Fruit fly (Drosophila melanogaster) Kc167 (cell line): ENCODE results near the gene orb2.

Experiments used
- Myc ChIP-seq: fragments of >200 bp; optimal IDR thresholded peaks from 2 replicates; lab custom pipeline; 2017; ENCODE audit warnings: missing external identifiers
- Sin3A ChIP-seq: fragments of >200 bp; optimal IDR thresholded peaks from 2 replicates; lab custom pipeline; 2018; ENCODE audit warnings: missing external identifiers
- h ChIP-seq: fragments of >200 bp; optimal IDR thresholded peaks from 3 replicates; lab custom pipeline; 2018; ENCODE audit warnings: missing external identifiers
- insv ChIP-seq: fragments of >200 bp; optimal IDR thresholded peaks from 3 replicates; lab custom pipeline; 2018; ENCODE audit warnings: missing external identifiers
- psq ChIP-seq: fragments of >200 bp; optimal IDR thresholded peaks from 2 replicates; lab custom pipeline; 2017; ENCODE audit warnings: missing external identifiers
- ttk ChIP-seq: sonication (Bioruptor generic); optimal IDR thresholded peaks from 2 replicates; lab custom pipeline; 2017; ENCODE audit warnings: missing external identifiers

orb2 gene

DNA sequence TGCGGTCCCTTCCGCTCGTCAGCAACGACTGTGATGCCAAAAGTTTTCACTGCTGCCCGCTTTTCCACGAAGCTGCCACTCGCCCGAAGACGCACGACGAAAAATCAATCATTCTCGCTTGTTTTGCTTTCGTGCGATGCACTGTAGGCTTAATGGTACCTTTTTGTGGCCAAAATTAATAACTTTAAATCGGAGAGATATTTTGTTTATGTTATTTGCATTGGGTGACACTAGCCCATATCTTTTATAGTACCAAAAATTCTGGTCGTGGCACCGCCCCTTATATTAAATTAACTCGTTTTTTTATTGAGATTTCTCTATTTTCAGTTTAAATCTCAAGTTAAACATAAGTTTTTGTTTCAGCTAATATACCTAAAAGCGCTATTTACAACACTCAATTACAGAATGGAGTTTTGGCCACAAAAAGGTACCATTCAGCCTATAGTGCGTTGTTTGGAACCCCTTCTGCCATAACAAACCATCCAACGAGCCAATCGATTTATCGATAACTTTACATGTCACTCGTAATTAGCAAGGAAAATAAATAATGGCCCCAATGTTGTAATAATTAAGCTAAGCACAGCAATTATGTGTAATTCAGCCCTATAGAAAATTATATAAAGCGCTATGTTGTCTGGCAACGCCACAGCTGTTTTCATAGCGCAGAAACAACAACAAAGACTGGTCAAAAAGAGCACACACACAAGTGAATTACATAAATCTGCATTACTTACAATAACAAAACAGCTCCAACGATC, 885 bp downstream of the orb2 start:
- TF ChIP-seq Myc = no peak
- TF ChIP-seq h (lab: Kevin White, UChicago) = no peak
- no peak for TF ChIP-seq ttk (lab: Kevin White, UChicago)
- TF ChIP-seq Sin3A (lab: Kevin White, UChicago) = no peak
- TF ChIP-seq insv (lab: Kevin White, UChicago) = no peak
- no peak for TF ChIP-seq psq (lab: Kevin White, UChicago)

DNA sequence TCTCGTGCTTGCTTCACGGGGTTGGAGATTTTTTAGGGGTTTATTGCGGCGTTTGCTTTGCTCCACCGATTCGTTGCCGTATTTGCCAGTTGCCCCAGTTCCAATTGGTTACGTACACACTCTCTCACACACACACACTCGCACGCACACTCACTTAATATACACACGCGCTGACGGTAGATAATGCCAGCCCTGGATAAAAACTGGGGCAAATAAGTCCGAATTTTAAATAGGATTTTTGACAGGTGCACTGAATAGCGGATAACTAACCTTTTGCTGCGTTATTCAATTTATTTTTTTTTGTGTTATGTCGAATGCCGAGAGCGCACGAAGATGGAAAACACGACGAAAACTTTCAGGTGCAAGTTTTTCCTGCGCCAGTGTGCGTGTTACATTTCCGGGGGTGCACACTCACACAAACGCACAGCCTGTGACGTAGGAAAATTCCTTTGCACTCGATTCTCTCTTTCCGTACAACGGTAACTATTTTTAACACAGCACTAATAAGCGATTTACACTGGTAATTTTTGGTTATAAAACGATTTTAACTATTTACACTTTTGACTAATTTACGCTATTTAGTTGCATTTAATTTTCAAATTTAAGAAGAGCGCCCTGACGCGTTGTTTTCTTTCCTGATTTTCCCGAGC, 1.6 kb downstream of the orb2 start:
- TF ChIP-seq psq (lab: Kevin White, UChicago) (no peak), Myc (no peak), h (lab: Kevin White, UChicago) (no peak), insv (lab: Kevin White, UChicago) (no peak), Sin3A (lab: Kevin White, UChicago) (no peak), ttk (lab: Kevin White, UChicago) (no peak)

- TF ChIP-seq ttk (lab: Kevin White, UChicago) (no peak), h (lab: Kevin White, UChicago) (no peak), psq (lab: Kevin White, UChicago) (no peak), Sin3A (lab: Kevin White, UChicago) (no peak), insv (lab: Kevin White, UChicago) (no peak), Myc (no peak)
These were observed 2.8 kb downstream of the orb2 start for dm6 chr3L:8951507-8951906.

dm6 chr3L:8950955-8951354, 3.3 kb downstream of the orb2 start:
- TF ChIP-seq h (lab: Kevin White, UChicago) = no peak

- TF ChIP-seq h (lab: Kevin White, UChicago) (no peak), ttk (lab: Kevin White, UChicago) (no peak), insv (lab: Kevin White, UChicago) (no peak), Sin3A (lab: Kevin White, UChicago) (no peak), psq (lab: Kevin White, UChicago) (no peak), Myc (no peak)
These were observed 4.4 kb downstream of the orb2 start for dm6 chr3L:8949823-8950222.

dm6 chr3L:8947848-8948494, 6.3 kb downstream of the orb2 start:
- TF ChIP-seq psq (lab: Kevin White, UChicago) (no peak), h (lab: Kevin White, UChicago) (no peak)

- TF ChIP-seq insv (lab: Kevin White, UChicago) = no peak
- no peak for TF ChIP-seq psq (lab: Kevin White, UChicago)
- no peak for TF ChIP-seq ttk (lab: Kevin White, UChicago)
- no peak for TF ChIP-seq Sin3A (lab: Kevin White, UChicago)
- TF ChIP-seq Myc = no peak
- no peak for TF ChIP-seq h (lab: Kevin White, UChicago)
These were observed 14.6 kb downstream of the orb2 start for dm6 chr3L:8939654-8940053.

DNA sequence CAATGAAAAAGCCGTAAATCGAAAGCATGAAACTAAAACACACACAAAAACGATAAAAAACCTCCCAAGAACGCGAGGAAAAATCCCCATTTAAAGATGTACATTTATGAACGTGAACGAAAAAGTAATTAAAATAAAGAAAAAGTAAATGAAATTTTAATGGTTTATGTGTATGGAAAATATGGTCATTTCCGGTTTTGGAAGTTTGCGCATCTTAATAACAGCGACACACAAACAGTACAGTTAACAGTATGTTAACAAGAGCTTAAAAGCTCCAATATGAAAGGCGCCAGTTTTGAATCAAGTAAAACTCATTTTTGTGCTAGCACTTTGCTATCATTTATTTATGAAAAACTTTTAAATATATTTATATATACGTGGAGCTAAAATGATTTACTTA, 22.3 kb downstream of the orb2 start:
- TF ChIP-seq Myc = no peak
- TF ChIP-seq Sin3A (lab: Kevin White, UChicago) = no peak
- no peak for TF ChIP-seq insv (lab: Kevin White, UChicago)
- no peak for TF ChIP-seq h (lab: Kevin White, UChicago)
- no peak for TF ChIP-seq ttk (lab: Kevin White, UChicago)
- no peak for TF ChIP-seq psq (lab: Kevin White, UChicago)

DNA sequence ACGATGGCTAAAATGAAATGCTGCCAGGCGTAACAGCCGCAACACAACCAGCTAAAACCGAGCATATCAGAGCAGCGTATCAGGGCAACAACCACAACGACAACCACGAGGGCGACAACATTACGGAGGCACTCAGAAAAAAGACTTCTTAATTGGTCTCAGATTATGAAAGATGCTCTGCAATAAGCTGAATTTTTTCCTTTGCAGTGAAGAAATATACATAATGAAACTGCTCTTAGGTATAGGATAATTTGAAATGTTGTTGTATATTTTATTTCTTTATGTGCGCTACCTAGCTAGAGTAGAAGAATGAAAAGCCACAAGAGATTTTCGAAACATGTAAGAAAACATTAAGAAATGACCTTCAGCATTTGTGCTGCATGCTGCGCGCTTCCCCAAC, 24.7 kb downstream of the orb2 start:
- no peak for TF ChIP-seq Sin3A (lab: Kevin White, UChicago)
- TF ChIP-seq h (lab: Kevin White, UChicago) = no peak
- no peak for TF ChIP-seq Myc

- TF ChIP-seq ttk (lab: Kevin White, UChicago) (no peak), insv (lab: Kevin White, UChicago) (no peak), Sin3A (lab: Kevin White, UChicago) (no peak), psq (lab: Kevin White, UChicago) (no peak), h (lab: Kevin White, UChicago) (no peak), Myc (no peak)
These were observed 28.6 kb downstream of the orb2 start for dm6 chr3L:8925679-8926078.

DNA sequence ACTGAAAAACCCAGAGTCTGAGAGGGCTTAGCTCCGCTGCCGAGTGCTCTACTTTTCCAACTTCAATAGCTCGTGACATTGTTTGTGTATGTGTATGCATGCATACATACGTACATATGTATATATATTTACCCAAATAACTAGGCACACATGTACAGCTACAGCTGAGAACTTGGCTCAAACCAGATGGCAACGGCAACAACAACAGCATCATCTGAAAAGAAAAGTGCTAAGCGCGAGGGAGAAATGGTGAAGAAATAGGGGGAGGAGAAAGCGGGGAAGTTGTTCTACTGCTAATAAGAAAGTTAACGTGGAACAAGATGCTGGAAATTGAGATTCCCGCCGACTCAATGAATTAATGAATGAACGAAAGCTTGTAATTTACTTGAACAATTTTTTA, 29.3 kb downstream of the orb2 start:
- TF ChIP-seq Sin3A (lab: Kevin White, UChicago) (no peak), h (lab: Kevin White, UChicago) (no peak), Myc (no peak), ttk (lab: Kevin White, UChicago) (no peak), psq (lab: Kevin White, UChicago) (no peak), insv (lab: Kevin White, UChicago) (no peak)

DNA sequence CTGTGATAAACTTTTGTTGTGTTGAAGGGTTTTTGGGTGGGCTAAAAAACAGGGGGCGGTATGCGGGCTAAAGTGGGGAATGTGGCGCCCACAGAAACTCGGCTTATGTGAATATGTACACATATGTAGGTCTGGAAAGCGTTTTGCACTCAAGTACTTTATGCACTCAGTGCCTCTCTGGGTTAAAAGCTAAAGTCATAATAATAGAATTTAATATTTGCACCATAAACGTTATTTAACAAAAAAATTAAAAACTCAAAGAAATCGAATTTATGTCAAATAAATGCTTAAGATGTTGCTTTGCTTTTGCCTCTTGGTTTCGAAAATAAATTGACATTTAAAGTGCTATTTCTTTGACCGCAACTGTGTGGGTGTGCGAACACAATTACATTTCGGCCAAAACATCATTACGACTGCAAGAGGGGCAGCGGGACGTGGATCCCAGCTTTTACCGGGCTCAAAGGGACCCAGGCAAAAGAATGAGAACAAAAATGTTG, 29.8 kb downstream of the orb2 start:
- TF ChIP-seq Myc = no peak
